Worm (Caenorhabditis elegans) whole organism, midembryonic: ENCODE data around the gene pitr-6.

Experiments used
- T22C8.4 ChIP-seq: fragments of 200-800 bp; sonication (Bioruptor generic); IDR thresholded peaks from 2 replicates; pipeline ENCODE4 v1.3.6; 2022; ENCODE audit warnings: missing genetic modification characterization, missing compliant biosample characterization
- cog-1 ChIP-seq: sonication (generic microtip); optimal IDR thresholded peaks from 2 replicates; lab custom pipeline; 2016; ENCODE audit warnings: missing genetic modification characterization, missing compliant biosample characterization
- flt-1 ChIP-seq: fragments of 200-800 bp; sonication (Bioruptor generic); IDR thresholded peaks from 2 replicates; pipeline ENCODE4 v1.3.6; 2022; ENCODE audit warnings: missing genetic modification characterization, missing compliant biosample characterization
- klf-2 ChIP-seq: fragments of 200-800 bp; sonication (Bioruptor generic); conservative IDR thresholded peaks from 2 replicates; pipeline ENCODE4 v1.3.6; 2022; ENCODE audit warnings: missing genetic modification reagents, missing genetic modification characterization, missing compliant biosample characterization
- ref-1 ChIP-seq: fragments of 200-800 bp; sonication (Bioruptor generic); conservative IDR thresholded peaks from 2 replicates; pipeline ENCODE4 v1.3.6; 2022; ENCODE audit warnings: missing genetic modification reagents, missing genetic modification characterization, missing compliant biosample characterization
- tab-1 ChIP-seq: fragments of 200-800 bp; sonication (Bioruptor generic); IDR thresholded peaks from 2 replicates; pipeline ENCODE4 v1.3.6; 2022; ENCODE audit warnings: missing genetic modification characterization, missing compliant biosample characterization
- ztf-29 ChIP-seq: fragments of 200-800 bp; sonication (Bioruptor generic); IDR thresholded peaks from 2 replicates; pipeline ENCODE4 v1.3.6; 2022; ENCODE audit warnings: missing genetic modification reagents, missing genetic modification characterization, missing compliant biosample characterization

ce11 chrII:12491936-12492335, 46.8 kb downstream of the pitr-6 start, which contains the start of gene srz-6:
- TF ChIP-seq tab-1 (GFP tag; lab: Robert Waterston, UW): no peak
- TF ChIP-seq flt-1 (GFP tag; lab: Robert Waterston, UW): no peak
- TF ChIP-seq klf-2 (GFP tag; lab: Robert Waterston, UW): no peak
- TF ChIP-seq cog-1 (tag; lab: Kevin White, UChicago): no peak
- no peak for TF ChIP-seq ref-1
- no peak for TF ChIP-seq ztf-29 (GFP tag; lab: Robert Waterston, UW)
- no peak for TF ChIP-seq T22C8.4 (GFP tag; lab: Robert Waterston, UW)
